Fruit fly (Drosophila melanogaster) whole organism, embryonic: Measurements from ENCODE around the gene CG46244.

Experiments
- ATbp ChIP-seq: fragments of 200-800 bp; sonication (Bioruptor generic); optimal IDR thresholded peaks from 2 replicates; lab custom pipeline; 2017; ENCODE audit warnings: missing biosample characterization, mild to moderate bottlenecking, missing genetic modification characterization, missing genetic modification reagents
- Ada2b ChIP-seq: fragments of 200-800 bp; sonication (Bioruptor generic); IDR thresholded peaks from 2 replicates; pipeline ENCODE4 v1.3.6; 2022; ENCODE audit warnings: missing biosample characterization, missing genetic modification characterization
- Atf-2 ChIP-seq: fragments of 200-800 bp; sonication (Bioruptor generic); optimal IDR thresholded peaks from 2 replicates; lab custom pipeline; 2016; ENCODE audit warnings: missing biosample characterization, missing genetic modification characterization
- Awh ChIP-seq: fragments of 200-800 bp; sonication (Bioruptor generic); IDR thresholded peaks from 2 replicates; pipeline ENCODE4, ENCODE4 v1.3.6; 2022; ENCODE audit warnings: missing biosample characterization, missing genetic modification characterization
- Bdp1 ChIP-seq: fragments of 200-800 bp; sonication (Bioruptor generic); optimal IDR thresholded peaks from 3 replicates; lab custom pipeline; 2016; ENCODE audit warnings: missing biosample characterization, missing genetic modification characterization
- Bteb2 ChIP-seq: fragments of 200-800 bp; sonication (Bioruptor generic); optimal IDR thresholded peaks from 2 replicates; lab custom pipeline; 2016; ENCODE audit warnings: missing biosample characterization, missing genetic modification characterization
- CG10321 ChIP-seq: fragments of 200-800 bp; sonication (Bioruptor generic); IDR thresholded peaks from 2 replicates; pipeline ENCODE4 v1.3.6; 2022; ENCODE audit warnings: missing biosample characterization, missing genetic modification characterization
- CG11504 ChIP-seq: fragments of 200-800 bp; sonication (Bioruptor generic); optimal IDR thresholded peaks from 3 replicates; lab custom pipeline; 2019; ENCODE audit warnings: missing biosample characterization, mild to moderate bottlenecking, missing genetic modification characterization, moderate library complexity
- CG13424 ChIP-seq: fragments of 200-800 bp; sonication (Bioruptor generic); optimal IDR thresholded peaks from 2 replicates; lab custom pipeline; 2019; ENCODE audit warnings: missing biosample characterization, mild to moderate bottlenecking, missing genetic modification characterization, moderate library complexity
- CG1647 ChIP-seq: fragments of 200-800 bp; sonication (Bioruptor generic); optimal IDR thresholded peaks from 3 replicates; lab custom pipeline; 2016; ENCODE audit warnings: missing biosample characterization, missing genetic modification characterization
- CG17361 ChIP-seq: fragments of 200-800 bp; sonication (Bioruptor generic); IDR thresholded peaks from 3 replicates; pipeline ENCODE4 v1.3.6; 2022; ENCODE audit warnings: missing biosample characterization, missing genetic modification characterization
- CG2712 ChIP-seq: fragments of 200-800 bp; optimal IDR thresholded peaks from 3 replicates; lab custom pipeline; 2019; ENCODE audit warnings: missing biosample characterization, mild to moderate bottlenecking, missing genetic modification characterization, moderate library complexity
- CG31441 ChIP-seq: fragments of 200-800 bp; sonication (Bioruptor generic); IDR thresholded peaks from 2 replicates; pipeline ENCODE4 v1.3.6; 2022; ENCODE audit warnings: missing biosample characterization, missing genetic modification characterization
- CG32772 ChIP-seq: fragments of 200-800 bp; sonication (Bioruptor generic); IDR thresholded peaks from 2 replicates; pipeline ENCODE4 v1.3.6; 2022; ENCODE audit warnings: missing biosample characterization, missing genetic modification characterization
- CG34224 ChIP-seq: fragments of 200-800 bp; sonication (Bioruptor generic); IDR thresholded peaks from 3 replicates; pipeline ENCODE4 v1.3.6; 2022; ENCODE audit warnings: missing biosample characterization, missing genetic modification characterization; ENCODE audit not compliant: partially characterized antibody
- CG34422 ChIP-seq: fragments of 200-800 bp; sonication (Bioruptor generic); IDR thresholded peaks from 3 replicates; pipeline ENCODE4 v1.3.6; 2022; ENCODE audit warnings: missing biosample characterization, missing genetic modification characterization
- CG3838 ChIP-seq: fragments of 200-800 bp; sonication (Bioruptor generic); optimal IDR thresholded peaks from 3 replicates; lab custom pipeline; 2016; ENCODE audit warnings: missing biosample characterization, missing genetic modification characterization
- CG4404 ChIP-seq: fragments of 200-800 bp; sonication (Bioruptor generic); IDR thresholded peaks from 2 replicates; pipeline ENCODE4 v1.3.6; 2022; ENCODE audit warnings: missing biosample characterization, missing genetic modification characterization
- CG4820 ChIP-seq: fragments of 200-800 bp; sonication (Bioruptor generic); optimal IDR thresholded peaks from 3 replicates; lab custom pipeline; 2016; ENCODE audit warnings: missing biosample characterization, missing genetic modification characterization
- CG6683 ChIP-seq: fragments of 200-800 bp; sonication (Bioruptor generic); optimal IDR thresholded peaks from 2 replicates; lab custom pipeline; 2017; ENCODE audit warnings: missing biosample characterization, mild to moderate bottlenecking, missing genetic modification characterization, missing genetic modification reagents
- CG7928 ChIP-seq: fragments of 200-800 bp; sonication (Bioruptor generic); optimal IDR thresholded peaks from 2 replicates; lab custom pipeline; 2017; ENCODE audit warnings: missing biosample characterization, mild to moderate bottlenecking, missing genetic modification characterization
- CoRest ChIP-seq: fragments of 200-800 bp; sonication (Bioruptor generic); optimal IDR thresholded peaks from 3 replicates; lab custom pipeline; 2018; ENCODE audit warnings: missing biosample characterization, mild to moderate bottlenecking, missing genetic modification characterization, moderate library complexity
- Dfd ChIP-seq, 2 experiments: fragments of >200 bp; optimal IDR thresholded peaks; 2 replicates each; lab custom pipeline; 2017; ENCODE audit warnings: missing biosample characterization in 2 of 2, missing genetic modification characterization in 2 of 2
- Dip3 ChIP-seq: fragments of 200-800 bp; sonication (Bioruptor generic); optimal IDR thresholded peaks from 3 replicates; lab custom pipeline; 2016; ENCODE audit warnings: missing biosample characterization, missing genetic modification characterization
- HLH4C ChIP-seq: fragments of 200-800 bp; sonication (Bioruptor generic); IDR thresholded peaks from 3 replicates; pipeline ENCODE4 v1.3.6; 2022; ENCODE audit warnings: missing biosample characterization, missing genetic modification characterization; ENCODE audit not compliant: partially characterized antibody
- Hr3 ChIP-seq: fragments of 200-800 bp; sonication (Bioruptor generic); optimal IDR thresholded peaks from 3 replicates; lab custom pipeline; 2016; ENCODE audit warnings: missing biosample characterization, missing genetic modification characterization
- Ravus ChIP-seq: fragments of 200-800 bp; sonication (Bioruptor generic); IDR thresholded peaks from 2 replicates; pipeline ENCODE4 v1.3.6; 2022; ENCODE audit warnings: missing biosample characterization, missing genetic modification characterization
- Six4 ChIP-seq: fragments of 200-800 bp; sonication (Bioruptor generic); optimal IDR thresholded peaks from 2 replicates; lab custom pipeline; 2016; ENCODE audit warnings: missing biosample characterization, missing genetic modification characterization
- Tbp ChIP-seq: fragments of >200 bp; optimal IDR thresholded peaks from 2 replicates; lab custom pipeline; 2018; ENCODE audit warnings: missing biosample characterization, missing genetic modification characterization
- az2 ChIP-seq: fragments of 200-800 bp; sonication (Bioruptor generic); optimal IDR thresholded peaks from 3 replicates; lab custom pipeline; 2016; ENCODE audit warnings: missing biosample characterization, missing genetic modification characterization
- bab2 ChIP-seq: fragments of 200-800 bp; sonication (Bioruptor generic); optimal IDR thresholded peaks from 2 replicates; lab custom pipeline; 2016; ENCODE audit warnings: missing biosample characterization, missing genetic modification characterization
- dmrt99B ChIP-seq: fragments of 200-800 bp; sonication (Bioruptor generic); optimal IDR thresholded peaks from 2 replicates; lab custom pipeline; 2018; ENCODE audit warnings: missing biosample characterization, mild to moderate bottlenecking, missing genetic modification characterization, moderate library complexity
- emc ChIP-seq: fragments of 200-800 bp; sonication (Bioruptor generic); optimal IDR thresholded peaks from 2 replicates; lab custom pipeline; 2016; ENCODE audit warnings: missing biosample characterization, missing genetic modification characterization
- ems ChIP-seq: fragments of 200-800 bp; sonication (Bioruptor generic); optimal IDR thresholded peaks from 3 replicates; lab custom pipeline; 2016; ENCODE audit warnings: missing biosample characterization, missing genetic modification characterization
- en ChIP-seq: fragments of 200-800 bp; sonication (Bioruptor generic); optimal IDR thresholded peaks from 2 replicates; lab custom pipeline; 2016; ENCODE audit warnings: missing biosample characterization, missing genetic modification characterization
- gcm ChIP-seq: fragments of 200-800 bp; sonication (Bioruptor generic); optimal IDR thresholded peaks from 2 replicates; lab custom pipeline; 2019; ENCODE audit warnings: missing biosample characterization, mild to moderate bottlenecking, missing genetic modification characterization, moderate library complexity
- ind ChIP-seq: fragments of 200-800 bp; sonication (Bioruptor generic); optimal IDR thresholded peaks from 3 replicates; lab custom pipeline; 2016; ENCODE audit warnings: missing biosample characterization, missing genetic modification characterization
- lbe ChIP-seq: fragments of 200-800 bp; sonication (Bioruptor generic); optimal IDR thresholded peaks from 2 replicates; lab custom pipeline; 2016; ENCODE audit warnings: missing biosample characterization, mild to moderate bottlenecking, missing genetic modification characterization
- nerfin-1 ChIP-seq: fragments of 200-800 bp; sonication (Bioruptor generic); optimal IDR thresholded peaks from 3 replicates; lab custom pipeline; 2019; ENCODE audit warnings: missing biosample characterization, mild to moderate bottlenecking, missing genetic modification characterization, moderate library complexity
- p53 ChIP-seq: fragments of 200-800 bp; sonication (Bioruptor generic); optimal IDR thresholded peaks from 2 replicates; lab custom pipeline; 2016; ENCODE audit warnings: missing biosample characterization, missing genetic modification characterization
- pfk ChIP-seq: fragments of 200-800 bp; sonication (Bioruptor generic); optimal IDR thresholded peaks from 2 replicates; lab custom pipeline; 2018; ENCODE audit warnings: missing biosample characterization, mild to moderate bottlenecking, missing genetic modification characterization, moderate library complexity
- psq ChIP-seq: fragments of 200-800 bp; sonication (Bioruptor generic); optimal IDR thresholded peaks from 2 replicates; lab custom pipeline; 2017; ENCODE audit warnings: missing biosample characterization, missing genetic modification characterization
- schlank ChIP-seq: fragments of 200-800 bp; sonication (Bioruptor generic); optimal IDR thresholded peaks from 2 replicates; lab custom pipeline; 2018; ENCODE audit warnings: missing biosample characterization, mild to moderate bottlenecking, missing genetic modification characterization
- shn ChIP-seq: fragments of 200-800 bp; sonication (Bioruptor generic); optimal IDR thresholded peaks from 3 replicates; lab custom pipeline; 2016; ENCODE audit warnings: missing biosample characterization, missing genetic modification characterization
- tio ChIP-seq: fragments of 200-800 bp; sonication (Bioruptor generic); optimal IDR thresholded peaks from 2 replicates; lab custom pipeline; 2017; ENCODE audit warnings: missing biosample characterization, missing genetic modification characterization, inconsistent platforms
- tna ChIP-seq: fragments of 200-800 bp; sonication (Bioruptor generic); IDR thresholded peaks from 2 replicates; pipeline ENCODE4 v1.3.6; 2022; ENCODE audit warnings: missing biosample characterization, missing genetic modification characterization; ENCODE audit not compliant: partially characterized antibody
- unc-4 ChIP-seq: fragments of 200-800 bp; sonication (Bioruptor generic); IDR thresholded peaks from 2 replicates; pipeline ENCODE4 v1.3.6; 2022; ENCODE audit warnings: missing biosample characterization, missing genetic modification characterization; ENCODE audit not compliant: partially characterized antibody
- vvl ChIP-seq: fragments of 200-800 bp; sonication (Bioruptor generic); IDR thresholded peaks from 2 replicates; pipeline ENCODE4 v1.3.6; 2022; ENCODE audit warnings: missing biosample characterization, missing genetic modification characterization
- yki ChIP-seq: fragments of >200 bp; optimal IDR thresholded peaks from 3 replicates; lab custom pipeline; 2018
- zen ChIP-seq: fragments of 200-800 bp; sonication (Bioruptor generic); optimal IDR thresholded peaks from 3 replicates; lab custom pipeline; 2018; ENCODE audit warnings: missing biosample characterization, mild to moderate bottlenecking, missing genetic modification characterization, moderate library complexity

The CG46244 gene

DNA sequence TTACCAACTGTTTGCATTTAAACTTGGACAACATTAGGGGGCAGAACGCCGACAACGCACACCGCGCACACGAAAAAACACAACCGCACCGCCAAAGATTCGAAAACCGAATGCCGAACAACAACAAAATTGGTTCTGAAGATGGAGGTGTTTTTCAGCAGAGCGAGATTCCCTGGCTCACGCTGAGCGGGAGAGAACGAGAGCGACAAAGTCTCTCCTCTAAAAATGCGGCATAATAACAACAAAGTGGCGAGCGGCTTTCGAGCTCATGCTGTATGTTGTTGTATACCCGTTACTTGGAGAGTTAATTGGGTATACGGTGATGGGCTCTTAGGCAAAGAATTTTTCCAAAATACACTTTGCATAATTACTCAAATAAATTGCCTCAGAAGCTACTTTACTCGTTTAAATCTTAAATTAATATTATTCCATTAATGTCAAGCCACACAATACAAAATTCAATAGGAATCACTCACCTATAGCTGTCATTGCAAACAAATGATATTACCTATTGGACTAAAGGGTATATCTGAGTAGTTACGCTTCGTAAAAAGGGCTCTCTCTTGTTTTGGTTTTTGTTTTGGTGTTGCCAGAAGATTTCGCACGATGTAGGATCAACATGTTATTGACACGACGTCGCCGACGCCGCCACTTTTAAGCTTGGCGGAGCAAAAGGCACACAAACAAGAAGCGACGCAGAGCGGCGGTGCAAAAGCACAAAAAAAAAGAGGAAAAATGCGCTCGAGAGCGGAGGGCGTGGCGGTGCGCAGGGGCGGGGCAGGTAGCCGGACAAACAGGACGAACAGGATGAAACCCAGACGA, 33.7 kb upstream of the CG46244 start (continued):
- TF ChIP-seq Hr3 (peak; percentile 61), CG1647 (GFP tag; lab: Kevin White, UChicago) (peak; percentile 19), CG11504 (tag; lab: Kevin White, UChicago) (peak; percentile 80), CG7928 (peak; percentile 23), CG31441 (peak; percentile 67), pfk (GFP tag; lab: Kevin White, UChicago) (peak; percentile 60), CG17361 (GFP tag; lab: Robert Waterston, UW) (peak; percentile 62), ind (GFP tag; lab: Kevin White, UChicago) (peak; percentile 71), CG32772 (peak; percentile 34; the same call in 1 of the 2 replicates), nerfin-1 (tag; lab: Kevin White, UChicago) (no peak), CG10321 (GFP tag; lab: Robert Waterston, UW) (no peak), Bdp1 (GFP tag; lab: Kevin White, UChicago) (peak; percentile 66), CG4820 (GFP tag; lab: Kevin White, UChicago) (peak; percentile 24), ems (GFP tag; lab: Kevin White, UChicago) (peak; percentile 59), CG4404 (peak; percentile 48), Atf-2 (GFP tag; lab: Kevin White, UChicago) (peak; percentile 37), Ravus (no peak), vvl (GFP tag; lab: Robert Waterston, UW) (0 out of 2 replicates have a peak, but pooled peaks have one; percentile 50), Awh (no peak), Bteb2 (GFP tag; lab: Kevin White, UChicago) (peak; percentile 67), schlank (peak; percentile 55), CG3838 (GFP tag; lab: Kevin White, UChicago) (no peak), tna (GFP tag; lab: Robert Waterston, UW) (no peak), CoRest (tag; lab: Kevin White, UChicago) (peak; percentile 75), CG34224 (GFP tag; lab: Robert Waterston, UW) (no peak; the same call in 2 of the 3 replicates), shn (GFP tag; lab: Kevin White, UChicago) (peak; percentile 26), zen (tag; lab: Kevin White, UChicago) (no peak), tio (peak; percentile 63), CG34422 (GFP tag; lab: Robert Waterston, UW) (peak; percentile 69; the same call in 2 of the 3 replicates), unc-4 (GFP tag; lab: Robert Waterston, UW) (no peak), Dfd (GFP tag; optimal IDR thresholded peaks at IDR 0.05; lab: Kevin White, UChicago) (no peak), gcm (peak; percentile 67), Six4 (GFP tag; lab: Kevin White, UChicago) (no peak), p53 (GFP tag; lab: Kevin White, UChicago) (no peak), dmrt99B (tag; lab: Kevin White, UChicago) (peak; percentile 79), emc (GFP tag; lab: Kevin White, UChicago) (no peak), Tbp (GFP tag; lab: Kevin White, UChicago) (no peak), Ada2b (GFP tag; lab: Robert Waterston, UW) (0 out of 2 replicates have a peak, but pooled peaks have one; percentile 5), lbe (peak; percentile 93), CG6683 (GFP tag; lab: Kevin White, UChicago) (peak; percentile 43), CG2712 (tag; lab: Kevin White, UChicago) (peak; percentile 72), Dip3 (GFP tag; lab: Kevin White, UChicago) (peak; percentile 60), bab2 (GFP tag; lab: Kevin White, UChicago) (peak; percentile 12), yki (lab: Kevin White, UChicago) (peak; percentile 46), HLH4C (0 out of 3 replicates have a peak, but pooled peaks have one; percentile 33), ATbp (GFP tag; lab: Kevin White, UChicago) (peak; percentile 26), az2 (GFP tag; lab: Kevin White, UChicago) (peak; percentile 59), CG13424 (tag; lab: Kevin White, UChicago) (peak; percentile 69), en (GFP tag; lab: Kevin White, UChicago) (no peak), psq (GFP tag; lab: Kevin White, UChicago) (no peak)
